Fruit fly (Drosophila melanogaster): ENCODE measurements around the gene CG7208.
A peak's percentile ranks its signal among the peaks of the same experiment; 100 is the strongest.

dm6 chr3R:18220211-18220749 is 34.8 kb upstream of the CG7208 start, which contains the start of the genes CG7988 and CG7183:
- TF ChIP-seq vri (GFP tag; optimal IDR thresholded peaks at IDR 0.05) (no peak), OdsH (GFP tag; optimal IDR thresholded peaks at IDR 0.05) (peak; percentile 99), CG3032 (tag; optimal IDR thresholded peaks at IDR 0.05) (peak; percentile 99), Hr39 (GFP tag; optimal IDR thresholded peaks at IDR 0.05) (peak; percentile 98), Sox102F (GFP tag; optimal IDR thresholded peaks at IDR 0.05) (peak; percentile 95), CG6792 (GFP tag; optimal IDR thresholded peaks at IDR 0.05) (peak; percentile 98), Met (GFP tag; optimal IDR thresholded peaks at IDR 0.05) (peak; percentile 98), CG11902 (GFP tag; optimal IDR thresholded peaks at IDR 0.05) (peak; percentile 95), CG31627 (GFP tag; optimal IDR thresholded peaks at IDR 0.05) (peak; percentile 99), CG10669 (GFP tag; optimal IDR thresholded peaks at IDR 0.05) (peak; percentile 97), lz (GFP tag; optimal IDR thresholded peaks at IDR 0.05) (peak; percentile 99), pdm3 (GFP tag; optimal IDR thresholded peaks at IDR 0.05) (peak; percentile 99), spab (GFP tag; optimal IDR thresholded peaks at IDR 0.05) (peak; percentile 90), Hr38 (GFP tag; optimal IDR thresholded peaks at IDR 0.05) (peak; percentile 60)
